Fruit fly (Drosophila melanogaster): ENCODE measurements around the gene PsGEF.

- TF ChIP-seq Dll (optimal IDR thresholded peaks at IDR 0.05): no peak
- no peak for TF ChIP-seq usp (GFP tag; optimal IDR thresholded peaks at IDR 0.05)
- no peak for TF ChIP-seq CG8478 (optimal IDR thresholded peaks at IDR 0.05)
- no peak for TF ChIP-seq psq (optimal IDR thresholded peaks at IDR 0.05)
- no peak for TF ChIP-seq EcR (GFP tag; optimal IDR thresholded peaks at IDR 0.05)
Observed at dm6 chrX:2349510-2350227, 37.8 kb downstream of the PsGEF start.

Data from whole organism.